Worm (Caenorhabditis elegans) whole organism, L4/young adult: ENCODE results near the gene C04E6.5.

Source experiments
- W03F9.2 ChIP-seq: fragments of 150-350 bp; optimal IDR thresholded peaks from 2 replicates; lab custom pipeline; 2014; ENCODE audit warnings: missing biosample characterization, missing genetic modification characterization
- dao-5 ChIP-seq: sonication (generic microtip); optimal IDR thresholded peaks from 2 replicates; lab custom pipeline; 2016; ENCODE audit warnings: missing genotype, missing genetic modification characterization, moderate library complexity, missing compliant biosample characterization
- him-1 ChIP-seq: sonication (generic microtip); optimal IDR thresholded peaks from 2 replicates; lab custom pipeline; 2016; ENCODE audit warnings: missing genotype, missing genetic modification reagents, missing genetic modification characterization, missing compliant biosample characterization

Gene C04E6.5

ce11 chrV:5949674-5950149, 47.8 kb downstream of the C04E6.5 start:
- no peak for TF ChIP-seq W03F9.2
- TF ChIP-seq him-1 (tag; lab: Kevin White, UChicago) = no peak
- no peak for TF ChIP-seq dao-5 (tag; lab: Kevin White, UChicago)

- TF ChIP-seq W03F9.2 (no peak), dao-5 (tag; lab: Kevin White, UChicago) (no peak), him-1 (tag; lab: Kevin White, UChicago) (no peak)
These were observed 49.2 kb downstream of the C04E6.5 start, which contains the start of gene M03F8.1 for ce11 chrV:5951133-5951532. TSS of gene M03F8.1 (plus strand) at chrV:5951433.

ce11 chrV:5953086-5953485, 51.2 kb downstream of the C04E6.5 start:
- TF ChIP-seq him-1 (tag; lab: Kevin White, UChicago) (no peak), dao-5 (tag; lab: Kevin White, UChicago) (no peak), W03F9.2 (no peak)
